Worm (Caenorhabditis elegans) whole organism, L3 larva: ENCODE measurements around the gene srz-95.

Experiments used
- R02D3.7 ChIP-seq: fragments of 150-350 bp; optimal IDR thresholded peaks from 2 replicates; lab custom pipeline; 2014; ENCODE audit warnings: missing biosample characterization, missing genetic modification characterization
- fos-1 ChIP-seq: fragments of 150-350 bp; optimal IDR thresholded peaks from 2 replicates; lab custom pipeline; 2014; ENCODE audit warnings: missing biosample characterization, missing genetic modification characterization
- nfya-1 ChIP-seq: sonication (generic microtip); optimal IDR thresholded peaks from 2 replicates; lab custom pipeline; 2017; ENCODE audit warnings: missing genetic modification characterization, mild to moderate bottlenecking, missing compliant biosample characterization, antibody characterized with exemption, moderate library complexity; ENCODE audit not compliant: insufficient read depth
- ztf-4 ChIP-seq: fragments of 150-350 bp; optimal IDR thresholded peaks from 2 replicates; lab custom pipeline; 2014; ENCODE audit warnings: missing biosample characterization, missing genetic modification characterization

- TF ChIP-seq fos-1 (tag; lab: Kevin White, UChicago) (no peak), ztf-4 (tag; lab: Kevin White, UChicago) (no peak), R02D3.7 (tag; lab: Kevin White, UChicago) (no peak), nfya-1 (tag; lab: Kevin White, UChicago) (no peak)
Observed at ce11 chrV:16972134-16972533, 19.7 kb upstream of the srz-95 start, which contains the start of gene srh-119.
